Worm (Caenorhabditis elegans) whole organism, L4 larva: Measurements from ENCODE around the gene tag-180.

Source experiments
- D1046.2 ChIP-seq: fragments of 200-800 bp; sonication (Bioruptor generic); IDR thresholded peaks from 2 replicates; pipeline ENCODE4 v1.3.6; 2022; ENCODE audit warnings: missing genetic modification characterization, missing compliant biosample characterization
- Y105C5A.15 ChIP-seq: fragments of 200-800 bp; sonication (Bioruptor generic); IDR thresholded peaks from 2 replicates; pipeline ENCODE4 v1.3.6; 2022; ENCODE audit warnings: missing genetic modification characterization, missing compliant biosample characterization
- Y75B8A.6 ChIP-seq: fragments of 200-800 bp; sonication (Bioruptor generic); IDR thresholded peaks from 2 replicates; pipeline ENCODE4 v1.3.6; 2022; ENCODE audit warnings: missing genetic modification reagents, missing genetic modification characterization, missing compliant biosample characterization
- ZK337.2 ChIP-seq: fragments of 200-800 bp; sonication (Bioruptor generic); IDR thresholded peaks from 2 replicates; pipeline ENCODE4 v1.3.6; 2022; ENCODE audit warnings: missing genetic modification reagents, missing genetic modification characterization, missing compliant biosample characterization
- aha-1 ChIP-seq: fragments of 150-350 bp; peaks from one replicate; lab custom pipeline; 2014; ENCODE audit warnings: missing biosample characterization, missing genetic modification characterization
- ama-1 ChIP-seq: fragments of 150-350 bp; optimal IDR thresholded peaks from 2 replicates; lab custom pipeline; 2014; ENCODE audit warnings: inconsistent platforms, mixed read lengths
- ceh-62 ChIP-seq: sonication (generic microtip); optimal IDR thresholded peaks from 2 replicates; lab custom pipeline; 2017; ENCODE audit warnings: missing biosample characterization, missing genetic modification characterization
- daf-16 ChIP-seq, 3 experiments: sonication (generic microtip); optimal IDR thresholded peaks; 2 replicates each; lab custom pipeline; 2016 to 2017; ENCODE audit warnings: missing genetic modification characterization in 3 of 3, missing genetic modification reagents in 3 of 3, mild to moderate bottlenecking in 2 of 3, missing compliant biosample characterization in 2 of 3, missing biosample characterization in 1 of 3, moderate library complexity in 1 of 3
- dmd-6 ChIP-seq: fragments of 200-800 bp; sonication (Bioruptor generic); IDR thresholded peaks from 2 replicates; pipeline ENCODE4 v1.3.6; 2022; ENCODE audit warnings: missing genetic modification reagents, missing genetic modification characterization, missing compliant biosample characterization
- egl-27 ChIP-seq: sonication (generic microtip); optimal IDR thresholded peaks from 3 replicates; lab custom pipeline; 2017; ENCODE audit warnings: missing biosample characterization, missing genetic modification reagents, missing genetic modification characterization
- fos-1 ChIP-seq: fragments of 150-350 bp; optimal IDR thresholded peaks from 2 replicates; lab custom pipeline; 2014; ENCODE audit warnings: missing biosample characterization, missing genetic modification characterization
- gei-8 ChIP-seq: fragments of 200-800 bp; sonication (Bioruptor generic); optimal IDR thresholded peaks from 2 replicates; lab custom pipeline; 2018; ENCODE audit warnings: mild to moderate bottlenecking, missing genetic modification characterization, missing compliant biosample characterization
- hlh-11 ChIP-seq: fragments of 200-800 bp; sonication (Bioruptor generic); optimal IDR thresholded peaks from 2 replicates; lab custom pipeline; 2018; ENCODE audit warnings: mild to moderate bottlenecking, missing genetic modification characterization, missing compliant biosample characterization
- hlh-30 ChIP-seq: sonication (generic microtip); optimal IDR thresholded peaks from 2 replicates; lab custom pipeline; 2017; ENCODE audit warnings: antibody characterized with exemption, mild to moderate bottlenecking, missing genetic modification characterization, missing compliant biosample characterization; ENCODE audit not compliant: insufficient read depth
- lin-15B ChIP-seq: fragments of 150-350 bp; sonication (generic microtip); optimal IDR thresholded peaks from 3 replicates; lab custom pipeline; 2014; ENCODE audit warnings: missing biosample characterization, missing genetic modification characterization
- lin-38 ChIP-seq: fragments of 200-800 bp; sonication (Bioruptor generic); IDR thresholded peaks from 2 replicates; pipeline ENCODE4 v1.3.6; 2022; ENCODE audit warnings: missing genetic modification reagents, missing genetic modification characterization, missing compliant biosample characterization
- lin-39 ChIP-seq: fragments of 150-350 bp; optimal IDR thresholded peaks from 2 replicates; lab custom pipeline; 2014; ENCODE audit warnings: missing biosample characterization, missing genetic modification reagents, missing genetic modification characterization
- madf-5 ChIP-seq, 2 experiments: fragments of 200-800 bp; sonication (Bioruptor generic); IDR thresholded peaks; 2 replicates each; pipeline ENCODE4 v1.3.6; 2022; ENCODE audit warnings: missing compliant biosample characterization in 2 of 2, missing genetic modification characterization in 2 of 2
- madf-9 ChIP-seq: fragments of 200-800 bp; sonication (Bioruptor generic); conservative IDR thresholded peaks from 2 replicates; pipeline ENCODE4 v1.3.6; 2022; ENCODE audit warnings: missing genetic modification reagents, missing genetic modification characterization, missing compliant biosample characterization
- mdl-1 ChIP-seq, 2 experiments: fragments of 150-350 bp in 1 of 2; sonication (generic microtip) in 1 of 2; optimal IDR thresholded peaks; 2 replicates each; lab custom pipeline; 2014 to 2017; ENCODE audit warnings: missing biosample characterization in 2 of 2, missing genetic modification characterization in 2 of 2
- mdt-29 ChIP-seq: fragments of 200-800 bp; sonication (Bioruptor generic); IDR thresholded peaks from 2 replicates; pipeline ENCODE4 v1.3.6; 2022; ENCODE audit warnings: missing genetic modification reagents, missing genetic modification characterization, missing compliant biosample characterization
- mep-1 ChIP-seq: fragments of 150-350 bp; sonication (generic microtip); optimal IDR thresholded peaks from 3 replicates; lab custom pipeline; 2014; ENCODE audit warnings: missing biosample characterization, missing genetic modification characterization
- nhr-111 ChIP-seq: fragments of 200-800 bp; sonication (Bioruptor generic); optimal IDR thresholded peaks from 2 replicates; lab custom pipeline; 2018; ENCODE audit warnings: mild to moderate bottlenecking, missing genetic modification characterization, missing compliant biosample characterization
- nhr-25 ChIP-seq: sonication (generic microtip); optimal IDR thresholded peaks from 2 replicates; lab custom pipeline; 2017; ENCODE audit warnings: missing genetic modification characterization, mild to moderate bottlenecking, missing compliant biosample characterization, antibody characterized with exemption, moderate library complexity, borderline replicate concordance; ENCODE audit not compliant: insufficient read depth
- nhr-28 ChIP-seq: fragments of 150-350 bp; optimal IDR thresholded peaks from 2 replicates; lab custom pipeline; 2014; ENCODE audit warnings: missing biosample characterization, missing genetic modification characterization
- nhr-77 ChIP-seq: fragments of 150-350 bp; optimal IDR thresholded peaks from 2 replicates; lab custom pipeline; 2014; ENCODE audit warnings: missing biosample characterization, missing genetic modification characterization
- rbr-2 ChIP-seq: sonication (generic microtip); optimal IDR thresholded peaks from 2 replicates; lab custom pipeline; 2016; ENCODE audit warnings: missing genotype, missing genetic modification characterization, missing compliant biosample characterization
- set-16 ChIP-seq: fragments of 200-800 bp; sonication (Bioruptor generic); IDR thresholded peaks from 2 replicates; pipeline ENCODE4 v1.3.6; 2022; ENCODE audit warnings: missing genetic modification reagents, missing genetic modification characterization, missing compliant biosample characterization
- tag-97 ChIP-seq: fragments of 200-800 bp; sonication (Bioruptor generic); IDR thresholded peaks from 2 replicates; pipeline ENCODE4 v1.3.6; 2022; ENCODE audit warnings: missing genetic modification characterization, missing compliant biosample characterization
- unc-39 ChIP-seq: sonication (generic microtip); optimal IDR thresholded peaks from 2 replicates; lab custom pipeline; 2017; ENCODE audit warnings: missing biosample characterization, missing genetic modification characterization
- zfp-3 ChIP-seq: fragments of 200-800 bp; sonication (Bioruptor generic); conservative IDR thresholded peaks from 2 replicates; pipeline ENCODE4 v1.3.6; 2022; ENCODE audit warnings: missing genetic modification reagents, missing genetic modification characterization, missing compliant biosample characterization
- zip-2 ChIP-seq: fragments of 150-350 bp; optimal IDR thresholded peaks from 2 replicates; lab custom pipeline; 2014; ENCODE audit warnings: missing biosample characterization, missing genetic modification characterization
- ztf-7 ChIP-seq: fragments of 150-350 bp; optimal IDR thresholded peaks from 2 replicates; lab custom pipeline; 2014; ENCODE audit warnings: missing biosample characterization, missing genetic modification characterization

Gene tag-180

DNA sequence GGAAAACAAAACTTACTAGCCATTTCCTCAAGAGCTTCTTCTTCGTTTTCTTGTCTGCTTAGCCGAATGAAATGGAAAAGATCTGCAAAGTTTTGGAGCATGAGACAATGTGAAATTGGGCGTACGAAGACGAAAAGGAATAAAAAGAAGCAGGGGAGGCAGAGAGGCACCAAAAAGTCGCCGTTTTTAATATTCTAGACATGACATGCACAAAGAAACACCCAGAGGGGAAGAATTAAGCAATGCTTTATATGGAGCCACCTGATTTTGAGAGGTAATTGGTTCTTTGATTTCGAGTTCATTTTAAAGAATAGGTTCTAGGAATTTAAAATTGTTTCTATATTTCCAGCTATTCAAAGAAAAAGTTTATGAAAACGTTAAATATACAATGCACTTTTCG lies 15.1 kb downstream of the tag-180 start, which contains the start of gene T24F1.4:
Gene T24F1.4, minus strand, starts transcription at position 101 of the 400 bp plus-strand sequence.
- no peak for TF ChIP-seq D1046.2
- TF ChIP-seq madf-9 (GFP tag; lab: Robert Waterston, UW), result no peak
- TF ChIP-seq fos-1 (tag; lab: Kevin White, UChicago), result no peak
- TF ChIP-seq unc-39 (tag; lab: Kevin White, UChicago), result no peak
- no peak for TF ChIP-seq mdt-29
- TF ChIP-seq lin-39 (tag; lab: Kevin White, UChicago), result no peak
- no peak for TF ChIP-seq rbr-2 (tag; lab: Kevin White, UChicago)
- TF ChIP-seq gei-8 (GFP tag; lab: Kevin White, UChicago), result no peak
- TF ChIP-seq zip-2, result no peak
- no peak for TF ChIP-seq dmd-6 (GFP tag; lab: Robert Waterston, UW)
- TF ChIP-seq zfp-3 (GFP tag; lab: Robert Waterston, UW), result no peak
- TF ChIP-seq lin-15B (tag; lab: Kevin White, UChicago), result no peak
- no peak for TF ChIP-seq mep-1 (tag; lab: Kevin White, UChicago)

- TF ChIP-seq aha-1 (peak; percentile 72), set-16 (GFP tag; lab: Robert Waterston, UW) (peak; percentile 34; the same call in 1 of the 2 replicates), daf-16 (GFP tag; optimal IDR thresholded peaks at IDR 0.05; lab: Kevin White, UChicago) (no peak), daf-16 (tag; optimal IDR thresholded peaks at IDR 0.05; lab: Kevin White, UChicago) (no peak), D1046.2 (0 out of 2 replicates have a peak, but pooled peaks have one; percentile 5), lin-38 (GFP tag; lab: Robert Waterston, UW) (no peak)
Measured at ce11 chrII:11312223-11312622, 17.0 kb downstream of the tag-180 start, which contains the start of gene T24F1.7. Gene T24F1.7 (plus strand): TSS chrII:11312523.

DNA sequence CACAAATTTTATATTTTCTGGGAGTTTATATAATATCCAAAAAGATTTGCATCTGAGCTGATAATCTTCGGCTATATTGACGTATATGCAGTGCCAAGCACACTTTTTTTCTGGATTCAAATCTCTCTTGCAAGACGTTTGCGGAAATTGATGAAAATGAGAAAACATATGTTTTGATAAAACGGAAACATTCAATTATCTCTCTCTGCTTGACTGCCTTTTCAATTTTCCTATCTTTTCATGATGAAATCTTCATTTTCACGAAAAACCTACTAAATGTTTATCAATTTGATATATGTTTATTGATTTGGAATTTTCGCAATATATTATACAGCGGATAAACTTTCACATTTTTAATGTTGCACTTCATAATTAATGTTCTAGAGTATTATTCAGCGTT lies 21.3 kb downstream of the tag-180 start:
- TF ChIP-seq tag-97 (GFP tag; lab: Robert Waterston, UW) (no peak), fos-1 (tag; lab: Kevin White, UChicago) (no peak), nhr-28 (tag; lab: Kevin White, UChicago) (no peak), mdt-29 (no peak), nhr-77 (no peak), ceh-62 (tag; lab: Kevin White, UChicago) (no peak)

- no peak for TF ChIP-seq madf-5 (GFP tag; IDR thresholded peaks at IDR 0.05; lab: Robert Waterston, UW)
- no peak for TF ChIP-seq egl-27 (tag; lab: Kevin White, UChicago)
- TF ChIP-seq Y105C5A.15, result no peak
- TF ChIP-seq ZK337.2 (GFP tag; lab: Robert Waterston, UW), result no peak
- TF ChIP-seq rbr-2 (tag; lab: Kevin White, UChicago), result no peak
- no peak for TF ChIP-seq ama-1 (lab: Kevin White, UChicago)
- peak; percentile 7 for TF ChIP-seq nhr-25 (tag; lab: Kevin White, UChicago)
- TF ChIP-seq nhr-111, result no peak
- peak; percentile 49 for TF ChIP-seq hlh-30
- no peak for TF ChIP-seq ztf-7
- TF ChIP-seq daf-16 (GFP tag; optimal IDR thresholded peaks at IDR 0.05; lab: Kevin White, UChicago), result no peak
- no peak for TF ChIP-seq daf-16 (tag; optimal IDR thresholded peaks at IDR 0.05; lab: Kevin White, UChicago)
- TF ChIP-seq nhr-28 (tag; lab: Kevin White, UChicago), result peak; percentile 27
- TF ChIP-seq Y75B8A.6 (GFP tag; lab: Robert Waterston, UW), result 0 out of 2 replicates have a peak, but pooled peaks have one; percentile 39
- peak in 1 of 2 experiments; percentile 19 for TF ChIP-seq mdl-1 (tag; optimal IDR thresholded peaks at IDR 0.05; lab: Kevin White, UChicago)
- peak; percentile 19 for TF ChIP-seq hlh-11 (tag; lab: Kevin White, UChicago)
- TF ChIP-seq lin-15B (tag; lab: Kevin White, UChicago), result no peak
- TF ChIP-seq, all 104 proteins: peak for 6
Measured at ce11 chrII:11307332-11307731, 21.9 kb downstream of the tag-180 start.
